Worm (Caenorhabditis elegans) whole organism, L4 larva: ENCODE results near the gene K07H8.11.

ENCODE experiments used
- T20F7.1 ChIP-seq: fragments of 200-800 bp; sonication (Bioruptor generic); optimal IDR thresholded peaks from 2 replicates; lab custom pipeline; 2018; ENCODE audit warnings: mild to moderate bottlenecking, missing genetic modification characterization, missing compliant biosample characterization
- Y75B8A.6 ChIP-seq: fragments of 200-800 bp; sonication (Bioruptor generic); IDR thresholded peaks from 2 replicates; pipeline ENCODE4 v1.3.6; 2022; ENCODE audit warnings: missing genetic modification reagents, missing genetic modification characterization, missing compliant biosample characterization
- aha-1 ChIP-seq: fragments of 150-350 bp; peaks from one replicate; lab custom pipeline; 2014; ENCODE audit warnings: missing biosample characterization, missing genetic modification characterization
- daf-16 ChIP-seq, 3 experiments: sonication (generic microtip); optimal IDR thresholded peaks; 2 replicates each; lab custom pipeline; 2016 to 2017; ENCODE audit warnings: missing genetic modification characterization in 3 of 3, missing genetic modification reagents in 3 of 3, mild to moderate bottlenecking in 2 of 3, missing compliant biosample characterization in 2 of 3, missing biosample characterization in 1 of 3, moderate library complexity in 1 of 3
- dmd-6 ChIP-seq: fragments of 200-800 bp; sonication (Bioruptor generic); IDR thresholded peaks from 2 replicates; pipeline ENCODE4 v1.3.6; 2022; ENCODE audit warnings: missing genetic modification reagents, missing genetic modification characterization, missing compliant biosample characterization
- dve-1 ChIP-seq: sonication (generic microtip); optimal IDR thresholded peaks from 2 replicates; lab custom pipeline; 2017; ENCODE audit warnings: antibody characterized with exemption, mild to moderate bottlenecking, missing genetic modification characterization, missing compliant biosample characterization; ENCODE audit not compliant: insufficient read depth
- hlh-11 ChIP-seq: fragments of 200-800 bp; sonication (Bioruptor generic); optimal IDR thresholded peaks from 2 replicates; lab custom pipeline; 2018; ENCODE audit warnings: mild to moderate bottlenecking, missing genetic modification characterization, missing compliant biosample characterization
- hlh-30 ChIP-seq: sonication (generic microtip); optimal IDR thresholded peaks from 2 replicates; lab custom pipeline; 2017; ENCODE audit warnings: antibody characterized with exemption, mild to moderate bottlenecking, missing genetic modification characterization, missing compliant biosample characterization; ENCODE audit not compliant: insufficient read depth
- mdl-1 ChIP-seq, 2 experiments: fragments of 150-350 bp in 1 of 2; sonication (generic microtip) in 1 of 2; optimal IDR thresholded peaks; 2 replicates each; lab custom pipeline; 2014 to 2017; ENCODE audit warnings: missing biosample characterization in 2 of 2, missing genetic modification characterization in 2 of 2
- mxl-3 ChIP-seq: fragments of 200-800 bp; sonication (Bioruptor generic); optimal IDR thresholded peaks from 2 replicates; lab custom pipeline; 2018; ENCODE audit warnings: mild to moderate bottlenecking, missing genetic modification characterization, missing compliant biosample characterization
- nhr-25 ChIP-seq: sonication (generic microtip); optimal IDR thresholded peaks from 2 replicates; lab custom pipeline; 2017; ENCODE audit warnings: missing genetic modification characterization, mild to moderate bottlenecking, missing compliant biosample characterization, antibody characterized with exemption, moderate library complexity, borderline replicate concordance; ENCODE audit not compliant: insufficient read depth
- nhr-28 ChIP-seq: fragments of 150-350 bp; optimal IDR thresholded peaks from 2 replicates; lab custom pipeline; 2014; ENCODE audit warnings: missing biosample characterization, missing genetic modification characterization
- pqm-1 ChIP-seq: sonication (generic microtip); optimal IDR thresholded peaks from 2 replicates; lab custom pipeline; 2017; ENCODE audit warnings: missing biosample characterization, missing genetic modification characterization
- tra-1 ChIP-seq: fragments of 200-800 bp; sonication (Bioruptor generic); IDR thresholded peaks from 2 replicates; pipeline ENCODE4 v1.3.6; 2022; ENCODE audit warnings: missing genetic modification reagents, missing genetic modification characterization, missing compliant biosample characterization
- unc-62 ChIP-seq, 3 experiments: fragments of 150-350 bp in 1 of 3; sonication (generic microtip); optimal IDR thresholded peaks in 2 of 3; peaks in 1 of 3; 1 replicate in 1 of 3; 2 replicates in 2 of 3; lab custom pipeline; 2014 to 2017; ENCODE audit warnings: missing biosample characterization in 3 of 3, missing genetic modification characterization in 3 of 3, missing genetic modification reagents in 3 of 3, missing genotype in 1 of 3
- zfp-3 ChIP-seq: fragments of 200-800 bp; sonication (Bioruptor generic); conservative IDR thresholded peaks from 2 replicates; pipeline ENCODE4 v1.3.6; 2022; ENCODE audit warnings: missing genetic modification reagents, missing genetic modification characterization, missing compliant biosample characterization
- ztf-7 ChIP-seq: fragments of 150-350 bp; optimal IDR thresholded peaks from 2 replicates; lab custom pipeline; 2014; ENCODE audit warnings: missing biosample characterization, missing genetic modification characterization

Gene K07H8.11

DNA sequence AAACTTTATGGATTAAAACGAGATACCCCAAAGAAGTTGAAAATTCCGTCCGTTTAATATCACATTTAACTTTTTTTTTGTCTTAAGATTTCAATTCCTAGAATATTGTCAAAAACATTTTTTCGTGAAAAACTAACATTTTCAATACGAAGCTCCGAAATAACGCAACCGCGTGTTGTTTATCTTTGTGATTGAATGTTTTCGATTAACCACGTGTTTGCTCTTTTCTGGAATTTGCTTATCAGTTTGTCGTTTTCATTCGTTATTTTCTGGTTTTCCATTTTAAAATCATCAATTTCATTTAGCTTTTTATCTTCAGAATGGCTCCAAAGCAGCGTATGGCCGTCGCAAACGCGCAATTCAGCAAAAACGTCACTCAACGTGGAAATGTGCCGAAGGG, 49.8 kb downstream of the K07H8.11 start, which contains the start of gene serp-1.2:
TSS of gene serp-1.2 (plus strand) at position 318 of the 400 bp plus-strand sequence.
- TF ChIP-seq dve-1 (tag; lab: Kevin White, UChicago) (peak; percentile 81), mxl-3 (GFP tag; lab: Kevin White, UChicago) (peak; percentile 62), hlh-30 (tag; lab: Kevin White, UChicago) (peak; percentile 82), dmd-6 (GFP tag; lab: Robert Waterston, UW) (peak; percentile 72), nhr-28 (tag; lab: Kevin White, UChicago) (peak; percentile 45), T20F7.1 (peak; percentile 90), Y75B8A.6 (GFP tag; lab: Robert Waterston, UW) (no peak), pqm-1 (tag; lab: Kevin White, UChicago) (peak; percentile 2), ztf-7 (tag; lab: Kevin White, UChicago) (no peak), daf-16 (GFP tag; optimal IDR thresholded peaks at IDR 0.05; lab: Kevin White, UChicago) (no peak), daf-16 (tag; optimal IDR thresholded peaks at IDR 0.05; lab: Kevin White, UChicago) (peak; percentile 94), zfp-3 (GFP tag; lab: Robert Waterston, UW) (no peak), nhr-25 (no peak), tra-1 (GFP tag; lab: Robert Waterston, UW) (no peak), unc-62 (GFP tag; optimal IDR thresholded peaks at IDR 0.05 in 1 of 2; lab: Kevin White, UChicago) (peak in 1 of 2 experiments; percentile 94), unc-62 (tag; optimal IDR thresholded peaks at IDR 0.05; lab: Kevin White, UChicago) (no peak), mdl-1 (tag; optimal IDR thresholded peaks at IDR 0.05; lab: Kevin White, UChicago) (peak in 1 of 2 experiments; percentile 21), hlh-11 (peak; percentile 64), aha-1 (tag; lab: Kevin White, UChicago) (no peak)
